Fruit fly (Drosophila melanogaster): Measurements from ENCODE around the gene TfIIFalpha.

Gene TfIIFalpha

DNA sequence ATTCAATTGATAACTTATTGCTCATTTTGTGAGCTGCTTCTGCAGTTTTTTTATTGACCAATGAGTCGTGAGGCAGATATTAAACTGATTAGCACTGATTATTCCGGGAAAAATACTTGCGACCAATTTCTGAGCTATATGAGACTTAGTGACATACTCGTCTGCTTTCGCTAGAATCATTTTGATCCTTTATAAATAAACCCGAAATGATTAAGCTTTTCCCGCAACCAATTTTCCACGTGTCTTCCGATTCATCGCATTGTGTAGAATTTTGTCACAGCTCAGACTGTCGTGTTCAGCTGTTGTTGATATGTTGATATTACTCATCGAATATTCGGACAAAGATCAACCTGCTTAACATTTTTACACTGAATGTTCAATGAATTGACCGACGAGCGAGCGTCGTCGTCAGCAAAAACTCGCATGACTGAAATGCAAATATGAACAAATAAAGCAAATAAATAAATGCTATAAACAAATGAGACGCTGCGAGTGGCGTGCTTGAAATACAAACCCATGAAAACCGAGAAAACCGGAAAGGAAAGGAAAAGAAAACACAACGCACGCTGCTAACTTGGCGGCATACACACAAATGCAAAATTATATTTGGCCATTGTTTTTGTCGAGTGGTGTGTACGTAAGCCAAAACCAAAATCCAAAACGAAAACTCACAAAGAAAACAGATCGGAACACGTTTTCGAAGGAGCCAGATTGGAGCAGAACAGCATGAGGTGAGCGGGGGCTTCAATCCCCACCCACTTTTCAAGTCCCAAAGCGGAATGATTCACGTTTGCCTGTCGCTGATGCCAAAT lies 20.6 kb downstream of the TfIIFalpha start:
- TF ChIP-seq Hnf4 (GFP tag; optimal IDR thresholded peaks at IDR 0.05): peak; percentile 22
- TF ChIP-seq h (GFP tag; optimal IDR thresholded peaks at IDR 0.05): peak; percentile 19
- TF ChIP-seq CG9705 (GFP tag; optimal IDR thresholded peaks at IDR 0.05): peak; percentile 6
- no peak for TF ChIP-seq Myc (optimal IDR thresholded peaks at IDR 0.05)
- peak; percentile 6 for TF ChIP-seq Sp1 (GFP tag; optimal IDR thresholded peaks at IDR 0.05)
- no peak for TF ChIP-seq Hr78 (GFP tag; optimal IDR thresholded peaks at IDR 0.05)
- TF ChIP-seq pan (optimal IDR thresholded peaks at IDR 0.05): no peak
- TF ChIP-seq sage (GFP tag; optimal IDR thresholded peaks at IDR 0.05): no peak
- TF ChIP-seq OdsH (GFP tag; optimal IDR thresholded peaks at IDR 0.05): no peak
- peak; percentile 74 for TF ChIP-seq Jra (GFP tag; optimal IDR thresholded peaks at IDR 0.05)
- no peak for TF ChIP-seq dmrt93B (GFP tag; optimal IDR thresholded peaks at IDR 0.05)
- no peak for TF ChIP-seq HLH106 (tag; optimal IDR thresholded peaks at IDR 0.05)
- no peak for TF ChIP-seq usp (GFP tag; optimal IDR thresholded peaks at IDR 0.05)
- TF ChIP-seq tai (GFP tag; optimal IDR thresholded peaks at IDR 0.05): peak; percentile 53
- no peak for TF ChIP-seq dl (GFP tag; optimal IDR thresholded peaks at IDR 0.05; ENCODE audit: insufficient read depth in 1 of 2, partially characterized antibody in 2 of 2)
- TF ChIP-seq Vsx2 (GFP tag; optimal IDR thresholded peaks at IDR 0.05; ENCODE audit: partially characterized antibody): no peak
- no peak for TF ChIP-seq Rel (GFP tag; optimal IDR thresholded peaks at IDR 0.05)
- peak; percentile 47 for TF ChIP-seq Rel (tag; optimal IDR thresholded peaks at IDR 0.05)
- TF ChIP-seq woc (GFP tag; optimal IDR thresholded peaks at IDR 0.05): no peak
- TF ChIP-seq Dif (GFP tag; optimal IDR thresholded peaks at IDR 0.05; ENCODE audit: partially characterized antibody): no peak
- no peak for TF ChIP-seq foxo (GFP tag; optimal IDR thresholded peaks at IDR 0.05)
- TF ChIP-seq psq (GFP tag; optimal IDR thresholded peaks at IDR 0.05): peak; percentile 42

DNA sequence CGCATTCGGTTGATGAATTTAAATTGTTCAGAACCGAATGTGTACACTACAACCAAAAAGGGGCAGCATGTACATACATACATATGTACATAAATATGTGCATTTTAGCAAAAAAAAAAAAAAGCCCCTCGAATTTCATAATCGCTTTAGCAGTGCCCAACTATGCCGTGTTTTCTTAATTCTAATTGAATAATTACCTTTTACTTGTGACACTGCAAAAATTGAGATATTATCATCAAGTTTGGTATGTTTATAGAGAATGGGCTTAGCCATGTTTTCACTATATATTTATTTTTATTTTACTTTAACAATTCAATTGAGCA lies 21.2 kb downstream of the TfIIFalpha start:
- TF ChIP-seq foxo (GFP tag; optimal IDR thresholded peaks at IDR 0.05) (peak in 1 of 2 experiments; percentile 3), ey (GFP tag; optimal IDR thresholded peaks at IDR 0.05) (peak; percentile 9), usp (GFP tag; optimal IDR thresholded peaks at IDR 0.05) (no peak), fru (GFP tag; optimal IDR thresholded peaks at IDR 0.05) (peak; percentile 42), dsf (GFP tag; optimal IDR thresholded peaks at IDR 0.05; ENCODE audit: borderline replicate concordance) (no peak), Jra (GFP tag; optimal IDR thresholded peaks at IDR 0.05) (no peak), HLH106 (tag; optimal IDR thresholded peaks at IDR 0.05) (peak; percentile 17), rgr (GFP tag; optimal IDR thresholded peaks at IDR 0.05) (peak; percentile 30), Hr78 (GFP tag; optimal IDR thresholded peaks at IDR 0.05) (no peak)

DNA sequence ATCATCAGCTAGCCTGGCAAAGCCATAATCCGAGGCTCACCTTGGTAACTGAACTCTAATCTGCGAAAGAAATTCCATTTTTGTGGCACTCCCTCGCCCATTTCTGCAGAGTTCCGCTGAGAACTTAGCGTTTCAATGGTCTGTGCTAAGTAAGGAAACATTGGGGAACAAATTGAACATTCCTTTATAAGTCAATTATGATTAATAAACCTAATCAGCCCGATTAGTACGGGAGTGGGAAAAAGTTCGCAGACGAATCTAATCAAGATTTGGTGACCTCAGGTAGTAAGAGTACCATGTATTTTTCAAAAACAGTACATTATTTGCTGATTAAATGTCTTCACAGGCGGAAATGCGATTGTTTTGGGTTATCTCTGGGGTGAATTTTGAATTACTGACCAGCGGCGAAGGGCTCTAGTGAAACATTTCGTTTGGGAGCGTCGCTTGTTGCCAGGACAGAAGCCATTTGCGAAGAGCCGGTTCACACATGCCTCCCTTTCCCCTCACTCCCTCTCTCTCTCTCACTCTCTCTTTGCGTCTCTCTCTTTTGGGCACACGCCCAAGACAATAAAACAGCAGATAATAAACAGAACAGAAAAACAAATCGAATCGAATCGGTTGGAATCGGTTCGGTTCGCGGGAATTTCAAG lies 22.4 kb downstream of the TfIIFalpha start:
- TF ChIP-seq Rel (GFP tag; optimal IDR thresholded peaks at IDR 0.05) (no peak), Rel (tag; optimal IDR thresholded peaks at IDR 0.05) (peak; percentile 22), ey (GFP tag; optimal IDR thresholded peaks at IDR 0.05) (no peak), CG32264 (GFP tag; optimal IDR thresholded peaks at IDR 0.05) (no peak), Hnf4 (GFP tag; optimal IDR thresholded peaks at IDR 0.05) (no peak), Jra (GFP tag; optimal IDR thresholded peaks at IDR 0.05) (no peak), Abd-B (GFP tag; optimal IDR thresholded peaks at IDR 0.05) (no peak), GATAd (GFP tag; optimal IDR thresholded peaks at IDR 0.05) (no peak), h (GFP tag; optimal IDR thresholded peaks at IDR 0.05) (peak; percentile 76), woc (GFP tag; optimal IDR thresholded peaks at IDR 0.05) (no peak), N (GFP tag; optimal IDR thresholded peaks at IDR 0.05) (no peak), dmrt93B (GFP tag; optimal IDR thresholded peaks at IDR 0.05) (no peak), dl (GFP tag; optimal IDR thresholded peaks at IDR 0.05; ENCODE audit: insufficient read depth in 1 of 2, partially characterized antibody in 2 of 2) (no peak), dsf (GFP tag; optimal IDR thresholded peaks at IDR 0.05; ENCODE audit: borderline replicate concordance) (no peak), CG9705 (GFP tag; optimal IDR thresholded peaks at IDR 0.05) (no peak), foxo (GFP tag; optimal IDR thresholded peaks at IDR 0.05) (peak in 1 of 2 experiments; percentile 10), rgr (GFP tag; optimal IDR thresholded peaks at IDR 0.05) (no peak), Vsx2 (GFP tag; optimal IDR thresholded peaks at IDR 0.05; ENCODE audit: partially characterized antibody) (no peak), brk (GFP tag; optimal IDR thresholded peaks at IDR 0.05) (no peak), Sp1 (GFP tag; optimal IDR thresholded peaks at IDR 0.05) (no peak), lola (GFP tag; optimal IDR thresholded peaks at IDR 0.05) (no peak), pan (optimal IDR thresholded peaks at IDR 0.05) (no peak), jim (GFP tag; optimal IDR thresholded peaks at IDR 0.05) (no peak), HLH106 (tag; optimal IDR thresholded peaks at IDR 0.05) (no peak), psq (GFP tag; optimal IDR thresholded peaks at IDR 0.05) (peak; percentile 48), Hr78 (GFP tag; optimal IDR thresholded peaks at IDR 0.05) (no peak), Mio (GFP tag; optimal IDR thresholded peaks at IDR 0.05) (no peak), tai (GFP tag; optimal IDR thresholded peaks at IDR 0.05) (no peak), sage (GFP tag; optimal IDR thresholded peaks at IDR 0.05) (no peak), CrebA (GFP tag; optimal IDR thresholded peaks at IDR 0.05; ENCODE audit: borderline replicate concordance) (no peak), Dif (GFP tag; optimal IDR thresholded peaks at IDR 0.05; ENCODE audit: partially characterized antibody) (peak; percentile 43), Hr83 (GFP tag; optimal IDR thresholded peaks at IDR 0.05; ENCODE audit: poor library complexity, severe bottlenecking) (no peak), sv (GFP tag; optimal IDR thresholded peaks at IDR 0.05) (no peak), br (GFP tag; optimal IDR thresholded peaks at IDR 0.05) (no peak), OdsH (GFP tag; optimal IDR thresholded peaks at IDR 0.05) (no peak), fru (GFP tag; optimal IDR thresholded peaks at IDR 0.05) (no peak)
